Worm (Caenorhabditis elegans): ENCODE results near the gene T12G3.6.

- TF ChIP-seq tab-1 (GFP tag; IDR thresholded peaks at IDR 0.05) (no peak), flt-1 (GFP tag; IDR thresholded peaks at IDR 0.05) (no peak), ref-1 (GFP tag; conservative IDR thresholded peaks at IDR 0.05) (no peak), ztf-23 (GFP tag; IDR thresholded peaks at IDR 0.05) (no peak)
These were observed 30.2 kb upstream of the T12G3.6 start, which contains the start of gene K08E4.8 for ce11 chrIV:12061229-12061628.
